Fruit fly (Drosophila melanogaster): ENCODE measurements around the gene IPIP.

The IPIP gene

DNA sequence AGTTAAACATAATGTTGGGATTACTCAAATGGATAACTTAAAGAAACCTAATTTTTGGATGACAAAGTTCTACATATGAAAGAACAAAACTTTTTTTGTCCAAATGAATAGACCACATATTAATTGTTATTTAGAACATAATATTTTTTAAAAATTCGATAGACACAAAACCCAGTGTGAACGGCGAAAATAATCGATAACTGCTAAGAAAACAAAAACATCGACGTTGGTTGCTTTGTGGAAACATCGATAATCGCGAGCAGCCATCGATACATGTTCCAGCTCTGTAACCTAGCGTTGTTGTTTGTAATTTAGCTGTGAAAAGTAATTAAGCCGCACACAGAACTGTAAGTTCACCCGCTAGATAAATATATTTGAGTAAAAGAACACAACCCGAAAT is 2.8 kb downstream of the IPIP start, which contains the start of gene CG9135 (continued):
- TF ChIP-seq Myb (GFP tag; optimal IDR thresholded peaks at IDR 0.05) (peak; percentile 20), CG2875 (GFP tag; optimal IDR thresholded peaks at IDR 0.05) (no peak), sd (tag; optimal IDR thresholded peaks at IDR 0.05) (no peak), CG14860 (GFP tag; IDR thresholded peaks at IDR 0.05; ENCODE audit: partially characterized antibody) (peak; percentile 99), CG10431 (GFP tag; optimal IDR thresholded peaks at IDR 0.05) (no peak), pum (GFP tag; optimal IDR thresholded peaks at IDR 0.05) (no peak), Dp (GFP tag; optimal IDR thresholded peaks at IDR 0.05) (peak; percentile 70), knrl (GFP tag; IDR thresholded peaks at IDR 0.05; ENCODE audit: partially characterized antibody) (peak; percentile 98), Doc3 (GFP tag; IDR thresholded peaks at IDR 0.05; ENCODE audit: partially characterized antibody) (peak; percentile 97), Stat92E (GFP tag; optimal IDR thresholded peaks at IDR 0.05) (no peak), CG12391 (tag; optimal IDR thresholded peaks at IDR 0.05) (no peak), Aef1 (GFP tag; IDR thresholded peaks at IDR 0.05) (no peak), Scr (GFP tag; IDR thresholded peaks at IDR 0.05; ENCODE audit: partially characterized antibody) (peak; percentile 98), Blimp-1 (GFP tag; optimal IDR thresholded peaks at IDR 0.05) (no peak), cwo (GFP tag; optimal IDR thresholded peaks at IDR 0.05) (no peak), Chrac-16 (GFP tag; optimal IDR thresholded peaks at IDR 0.05) (no peak), unc-4 (GFP tag; IDR thresholded peaks at IDR 0.05; ENCODE audit: partially characterized antibody) (peak; percentile 99), hb (GFP tag; IDR thresholded peaks at IDR 0.05; ENCODE audit: partially characterized antibody) (peak; percentile 99), MESR4 (GFP tag; optimal IDR thresholded peaks at IDR 0.05) (peak; percentile 32), Atf6 (GFP tag; IDR thresholded peaks at IDR 0.05) (no peak), Opbp (GFP tag; IDR thresholded peaks at IDR 0.05; ENCODE audit: partially characterized antibody) (peak; percentile 99), CG30020 (tag; optimal IDR thresholded peaks at IDR 0.05) (peak; percentile 72), tup (GFP tag; optimal IDR thresholded peaks at IDR 0.05) (no peak), ftz-f1 (GFP tag; optimal IDR thresholded peaks at IDR 0.05) (no peak)

DNA sequence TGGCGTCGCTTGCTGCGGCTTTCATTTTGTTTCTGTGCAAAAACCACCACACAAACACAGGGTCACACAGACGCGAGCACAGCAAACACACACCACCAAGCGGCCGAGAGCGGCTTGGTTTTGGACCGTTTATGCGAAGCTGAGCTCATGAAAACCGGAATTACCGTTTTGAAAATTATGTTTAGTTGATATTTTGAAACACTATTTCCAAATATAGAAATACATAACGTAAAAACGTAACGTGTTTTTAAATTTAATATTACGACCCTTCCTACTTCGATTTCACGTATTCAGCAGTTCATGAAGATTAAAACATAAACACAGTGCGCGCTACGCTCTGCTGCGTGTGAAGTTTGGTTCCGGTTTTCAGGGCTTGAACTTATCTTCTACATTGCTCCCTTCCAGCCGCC is 3.4 kb downstream of the IPIP start:
- TF ChIP-seq dmrt99B (tag; optimal IDR thresholded peaks at IDR 0.05) (peak; percentile 97), CkIIα-i1 (GFP tag; IDR thresholded peaks at IDR 0.05) (peak; percentile 36; the same call in 1 of the 2 replicates), CG10654 (GFP tag; optimal IDR thresholded peaks at IDR 0.05) (peak; percentile 90), Side (GFP tag; optimal IDR thresholded peaks at IDR 0.05) (peak; percentile 98), gsb (GFP tag; IDR thresholded peaks at IDR 0.05) (peak; percentile 79), Bteb2 (GFP tag; optimal IDR thresholded peaks at IDR 0.05) (peak; percentile 94), CG7963 (GFP tag; IDR thresholded peaks at IDR 0.05; ENCODE audit: partially characterized antibody) (no peak), Dp (GFP tag; optimal IDR thresholded peaks at IDR 0.05) (no peak), nom (GFP tag; optimal IDR thresholded peaks at IDR 0.05) (peak; percentile 93), CG4820 (GFP tag; optimal IDR thresholded peaks at IDR 0.05) (peak; percentile 100), CG14710 (tag; optimal IDR thresholded peaks at IDR 0.05) (peak; percentile 94), croc (GFP tag; conservative IDR thresholded peaks at IDR 0.05) (peak; percentile 82), abd-A (tag; optimal IDR thresholded peaks at IDR 0.05) (no peak), Taf1 (GFP tag; IDR thresholded peaks at IDR 0.05) (peak; percentile 84), Six4 (GFP tag; optimal IDR thresholded peaks at IDR 0.05) (peak; percentile 93), CG7928 (GFP tag; optimal IDR thresholded peaks at IDR 0.05) (peak; percentile 76), CG3995 (GFP tag; optimal IDR thresholded peaks at IDR 0.05) (peak; percentile 66), crol (GFP tag; IDR thresholded peaks at IDR 0.05) (peak; percentile 66), CG13894 (tag; optimal IDR thresholded peaks at IDR 0.05) (peak; percentile 97), fd64A (GFP tag; optimal IDR thresholded peaks at IDR 0.05) (peak; percentile 96), dimm (GFP tag; IDR thresholded peaks at IDR 0.05) (peak; percentile 81), ssp (GFP tag; IDR thresholded peaks at IDR 0.05) (peak; percentile 78), pfk (GFP tag; optimal IDR thresholded peaks at IDR 0.05) (peak; percentile 57), Stat92E (GFP tag; optimal IDR thresholded peaks at IDR 0.05) (peak in 1 of 3 experiments; percentile 79), pb (GFP tag; optimal IDR thresholded peaks at IDR 0.05) (peak; percentile 93), slou (GFP tag; optimal IDR thresholded peaks at IDR 0.05) (peak; percentile 72), CG3847 (GFP tag; IDR thresholded peaks at IDR 0.05) (peak; percentile 94)
